Worm (Caenorhabditis elegans): ENCODE measurements around the gene sre-26.
A peak's percentile ranks its signal among the peaks of the same experiment; 100 is the strongest.

The sre-26 gene

DNA sequence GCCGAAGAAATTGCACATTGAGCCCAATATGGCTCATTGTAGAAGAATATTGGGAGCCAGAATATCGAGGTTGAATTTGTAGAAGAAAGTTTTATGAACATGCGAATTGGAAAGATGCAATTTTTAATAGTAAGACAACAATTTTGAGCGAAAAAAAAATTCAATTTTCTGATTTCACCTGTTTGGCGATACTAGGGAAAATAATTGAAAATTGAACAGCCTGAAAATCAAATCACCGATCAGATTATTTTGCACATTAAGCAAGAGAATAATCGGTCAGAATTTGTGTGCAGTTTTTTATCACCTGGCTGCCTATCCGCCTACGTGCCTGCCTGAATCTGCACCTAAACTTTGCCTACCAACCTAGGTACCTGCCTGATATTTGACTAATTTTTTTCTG, at the start of gene sre-26:
Gene sre-26, minus strand, starts transcription at position 101 of the 400 bp plus-strand sequence.
- TF ChIP-seq ceh-28 (tag; optimal IDR thresholded peaks at IDR 0.05), result no peak
- TF ChIP-seq zag-1 (tag; optimal IDR thresholded peaks at IDR 0.05), result no peak
- no peak for TF ChIP-seq pha-4 (tag; optimal IDR thresholded peaks at IDR 0.05)
- TF ChIP-seq ama-1 (optimal IDR thresholded peaks at IDR 0.05), result no peak
- TF ChIP-seq lsy-12 (tag; optimal IDR thresholded peaks at IDR 0.05), result no peak
- TF ChIP-seq lin-15B (tag; optimal IDR thresholded peaks at IDR 0.05), result no peak
- TF ChIP-seq mml-1 (tag; optimal IDR thresholded peaks at IDR 0.05), result no peak
- no peak for TF ChIP-seq tbx-2 (tag; optimal IDR thresholded peaks at IDR 0.05)
- no peak for TF ChIP-seq mdl-1 (tag; optimal IDR thresholded peaks at IDR 0.05)
- no peak for TF ChIP-seq ceh-9 (tag; optimal IDR thresholded peaks at IDR 0.05)
- TF ChIP-seq nhr-23 (tag; optimal IDR thresholded peaks at IDR 0.05), result no peak
- TF ChIP-seq fkh-10 (GFP tag; optimal IDR thresholded peaks at IDR 0.05), result no peak
- no peak for TF ChIP-seq ZK546.5 (tag; optimal IDR thresholded peaks at IDR 0.05)
- no peak for TF ChIP-seq egl-27 (tag; optimal IDR thresholded peaks at IDR 0.05)
- TF ChIP-seq elt-3 (tag; optimal IDR thresholded peaks at IDR 0.05), result no peak
- TF ChIP-seq elt-1 (tag; optimal IDR thresholded peaks at IDR 0.05), result no peak
- no peak for TF ChIP-seq ceh-16 (tag; optimal IDR thresholded peaks at IDR 0.05)
- no peak for TF ChIP-seq sea-2 (GFP tag; optimal IDR thresholded peaks at IDR 0.05)

DNA sequence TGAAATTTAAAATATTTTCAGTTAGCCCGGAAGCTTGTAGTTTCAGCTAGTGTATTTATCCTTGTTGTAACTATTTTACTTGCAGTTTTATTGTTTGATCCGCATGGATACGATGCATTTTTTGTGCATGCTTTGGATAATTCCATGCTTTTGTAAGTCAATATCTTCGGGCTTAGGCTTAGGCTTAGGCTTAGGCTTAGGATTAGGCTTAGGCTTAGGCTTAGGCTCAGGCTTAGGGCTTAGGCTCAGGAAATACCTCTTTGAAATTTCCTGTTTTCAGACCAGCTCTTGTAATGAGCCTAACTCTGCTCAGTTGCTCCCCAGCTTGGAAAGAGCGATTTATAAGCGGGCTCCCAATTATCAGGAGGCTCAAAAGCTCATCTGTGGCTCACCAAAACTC, 46.7 kb upstream of the sre-26 start, which contains the start of gene srg-16:
Gene srg-16, plus strand, starts transcription at position 87 of the 400 bp plus-strand sequence.
- TF ChIP-seq snpc-4 (tag; optimal IDR thresholded peaks at IDR 0.05), result no peak
- no peak for TF ChIP-seq nhr-76 (tag; optimal IDR thresholded peaks at IDR 0.05)
- no peak for TF ChIP-seq lin-39 (tag; optimal IDR thresholded peaks at IDR 0.05)
- TF ChIP-seq ZK546.5 (tag; optimal IDR thresholded peaks at IDR 0.05), result no peak

DNA sequence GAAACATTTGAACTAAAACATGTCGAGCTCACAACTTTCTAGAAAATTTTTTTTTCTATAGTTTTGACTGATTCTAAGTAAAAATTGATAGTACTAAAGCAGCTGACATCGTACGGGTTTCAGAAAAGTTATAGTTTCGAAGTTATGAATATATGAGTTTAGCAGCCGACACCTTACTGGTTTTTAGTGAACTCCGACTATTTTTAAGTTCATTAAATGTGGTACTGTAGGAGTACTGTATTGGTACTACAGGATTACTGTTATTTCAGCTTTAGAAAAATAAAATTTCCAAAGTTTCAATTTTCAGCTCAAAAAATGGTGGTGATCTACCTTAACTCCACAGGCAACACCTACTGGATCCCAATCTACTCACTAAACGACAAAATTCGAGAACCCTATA, 45.2 kb upstream of the sre-26 start, which contains the start of gene sre-37:
Gene sre-37, plus strand, starts transcription at position 301 of the 400 bp plus-strand sequence.
- TF ChIP-seq elt-2 (tag; optimal IDR thresholded peaks at IDR 0.05), result no peak
- TF ChIP-seq ztf-4 (tag; optimal IDR thresholded peaks at IDR 0.05), result no peak
- TF ChIP-seq ceh-82 (tag; optimal IDR thresholded peaks at IDR 0.05), result no peak
- no peak for TF ChIP-seq nhr-76 (tag; optimal IDR thresholded peaks at IDR 0.05)
- no peak for TF ChIP-seq mdl-1 (tag; optimal IDR thresholded peaks at IDR 0.05)

ce11 chrII:12462244-12462643, 41.9 kb upstream of the sre-26 start, which contains the start of gene F15A4.2:
Gene F15A4.2, plus strand, starts transcription at chrII:12462544.
- TF ChIP-seq zag-1 (tag; optimal IDR thresholded peaks at IDR 0.05) (no peak), aly-2 (tag; optimal IDR thresholded peaks at IDR 0.05) (no peak), lsy-12 (tag; optimal IDR thresholded peaks at IDR 0.05) (no peak), ama-1 (optimal IDR thresholded peaks at IDR 0.05) (no peak), nhr-25 (tag; optimal IDR thresholded peaks at IDR 0.05) (no peak)

- no peak for TF ChIP-seq nhr-67 (tag; optimal IDR thresholded peaks at IDR 0.05)
Measured at ce11 chrII:12460602-12461453, 40.4 kb upstream of the sre-26 start, which contains the start of gene tag-280. Gene tag-280, plus strand, starts transcription at chrII:12460652.

ce11 chrII:12459422-12459821, 39.0 kb upstream of the sre-26 start, which contains the start of gene tag-281:
Gene tag-281, plus strand, starts transcription at chrII:12459761.
- TF ChIP-seq hmg-11 (tag; optimal IDR thresholded peaks at IDR 0.05), result peak; percentile 22
- peak; percentile 91 for TF ChIP-seq nhr-23 (tag; optimal IDR thresholded peaks at IDR 0.05)
- peak; percentile 49 for TF ChIP-seq lin-39 (tag; optimal IDR thresholded peaks at IDR 0.05)
- no peak for TF ChIP-seq zag-1 (tag; optimal IDR thresholded peaks at IDR 0.05)
- TF ChIP-seq fos-1 (tag; optimal IDR thresholded peaks at IDR 0.05), result no peak
- no peak for TF ChIP-seq unc-39 (tag; optimal IDR thresholded peaks at IDR 0.05)
- no peak for TF ChIP-seq nhr-25 (tag; optimal IDR thresholded peaks at IDR 0.05)
- TF ChIP-seq fkh-2 (tag; optimal IDR thresholded peaks at IDR 0.05), result no peak
- TF ChIP-seq ceh-82 (tag; optimal IDR thresholded peaks at IDR 0.05), result peak; percentile 44
- TF ChIP-seq nhr-67 (tag; optimal IDR thresholded peaks at IDR 0.05), result no peak
- peak; percentile 87 for TF ChIP-seq pha-4 (tag; optimal IDR thresholded peaks at IDR 0.05)
- no peak for TF ChIP-seq nhr-77 (tag; optimal IDR thresholded peaks at IDR 0.05)
- TF ChIP-seq aly-2 (tag; optimal IDR thresholded peaks at IDR 0.05), result no peak
- TF ChIP-seq elt-2 (tag; optimal IDR thresholded peaks at IDR 0.05), result no peak
- no peak for TF ChIP-seq elt-1 (tag; optimal IDR thresholded peaks at IDR 0.05)
- no peak for TF ChIP-seq nhr-28 (tag; optimal IDR thresholded peaks at IDR 0.05)
- TF ChIP-seq lin-15B (tag; optimal IDR thresholded peaks at IDR 0.05), result peak; percentile 92
- peak; percentile 6 for TF ChIP-seq tbx-2 (tag; optimal IDR thresholded peaks at IDR 0.05)
- no peak for TF ChIP-seq unc-62 (GFP tag; optimal IDR thresholded peaks at IDR 0.05)
- peak; percentile 69 for TF ChIP-seq snpc-4 (tag; optimal IDR thresholded peaks at IDR 0.05)
- peak; percentile 53 for TF ChIP-seq pqm-1 (tag; optimal IDR thresholded peaks at IDR 0.05)
- no peak for TF ChIP-seq ceh-16 (tag; optimal IDR thresholded peaks at IDR 0.05)
- no peak for TF ChIP-seq ZK546.5 (tag; optimal IDR thresholded peaks at IDR 0.05)
- peak; percentile 52 for TF ChIP-seq egl-5 (tag; optimal IDR thresholded peaks at IDR 0.05)
- TF ChIP-seq ceh-28 (tag; optimal IDR thresholded peaks at IDR 0.05), result peak; percentile 52
- no peak for TF ChIP-seq ztf-11 (tag; optimal IDR thresholded peaks at IDR 0.05)
- TF ChIP-seq daf-12 (tag; optimal IDR thresholded peaks at IDR 0.05), result no peak
- TF ChIP-seq jun-1 (tag; optimal IDR thresholded peaks at IDR 0.05), result peak; percentile 52
- TF ChIP-seq ceh-9 (tag; optimal IDR thresholded peaks at IDR 0.05), result no peak
